Fruit fly (Drosophila melanogaster) whole organism, prepupa: ENCODE data around the gene CG14664.

Experiments
- Blimp-1 ChIP-seq: fragments of 200-800 bp; sonication (Bioruptor generic); optimal IDR thresholded peaks from 3 replicates; lab custom pipeline; 2017; ENCODE audit warnings: missing biosample characterization, missing genetic modification characterization, mild to moderate bottlenecking, moderate library complexity, missing genetic modification reagents
- CG10669 ChIP-seq: fragments of 200-800 bp; sonication (Bioruptor generic); optimal IDR thresholded peaks from 3 replicates; lab custom pipeline; 2018; ENCODE audit warnings: missing biosample characterization, mild to moderate bottlenecking, missing genetic modification characterization, moderate library complexity
- CG11294 ChIP-seq: fragments of 200-800 bp; sonication (Bioruptor generic); IDR thresholded peaks from 2 replicates; pipeline ENCODE4 v1.3.6; 2022; ENCODE audit warnings: missing biosample characterization, missing genetic modification characterization
- CG11762 ChIP-seq: fragments of 200-800 bp; sonication (Bioruptor generic); optimal IDR thresholded peaks from 3 replicates; lab custom pipeline; 2016; ENCODE audit warnings: missing biosample characterization, missing genetic modification characterization; ENCODE audit not compliant: insufficient read depth
- CG11902 ChIP-seq: fragments of 200-800 bp; sonication (Bioruptor generic); optimal IDR thresholded peaks from 3 replicates; lab custom pipeline; 2016; ENCODE audit warnings: missing biosample characterization, missing genetic modification characterization
- CG15336 ChIP-seq: fragments of 200-800 bp; sonication (Bioruptor generic); IDR thresholded peaks from 2 replicates; pipeline ENCODE4 v1.3.6; 2022; ENCODE audit warnings: missing biosample characterization, missing genetic modification characterization
- CG16779 ChIP-seq: fragments of 200-800 bp; sonication (Bioruptor generic); optimal IDR thresholded peaks from 3 replicates; lab custom pipeline; 2017; ENCODE audit warnings: missing biosample characterization, mild to moderate bottlenecking, missing genetic modification characterization
- CG31627 ChIP-seq: fragments of 200-800 bp; sonication (Bioruptor generic); optimal IDR thresholded peaks from 3 replicates; lab custom pipeline; 2016; ENCODE audit warnings: missing biosample characterization, missing genetic modification characterization
- CG32006 ChIP-seq: fragments of 200-800 bp; sonication (Bioruptor generic); optimal IDR thresholded peaks from 3 replicates; lab custom pipeline; 2017; ENCODE audit warnings: missing biosample characterization, mild to moderate bottlenecking, missing genetic modification characterization
- CG3919 ChIP-seq: fragments of 200-800 bp; sonication (Bioruptor generic); optimal IDR thresholded peaks from 3 replicates; lab custom pipeline; 2016; ENCODE audit warnings: missing biosample characterization, missing genetic modification characterization
- CG4318 ChIP-seq: fragments of 200-800 bp; sonication (Bioruptor generic); optimal IDR thresholded peaks from 3 replicates; lab custom pipeline; 2017; ENCODE audit warnings: missing biosample characterization, mild to moderate bottlenecking, missing genetic modification characterization
- CG6163 ChIP-seq: fragments of 200-800 bp; sonication (Bioruptor generic); IDR thresholded peaks from 3 replicates; pipeline ENCODE4 v1.3.6; 2022; ENCODE audit warnings: missing biosample characterization, missing genetic modification characterization
- CG6276 ChIP-seq: fragments of 200-800 bp; sonication (Bioruptor generic); optimal IDR thresholded peaks from 2 replicates; lab custom pipeline; 2017; ENCODE audit warnings: missing biosample characterization, mild to moderate bottlenecking, missing genetic modification characterization
- CG6792 ChIP-seq: fragments of 200-800 bp; sonication (Bioruptor generic); optimal IDR thresholded peaks from 3 replicates; lab custom pipeline; 2016; ENCODE audit warnings: missing biosample characterization, missing genetic modification characterization
- CG6808 ChIP-seq: fragments of 200-800 bp; sonication (Bioruptor generic); optimal IDR thresholded peaks from 3 replicates; lab custom pipeline; 2017; ENCODE audit warnings: missing biosample characterization, missing genetic modification characterization, mild to moderate bottlenecking, moderate library complexity, missing genetic modification reagents
- CG6854 ChIP-seq: fragments of 200-800 bp; sonication (Bioruptor generic); optimal IDR thresholded peaks from 2 replicates; lab custom pipeline; 2017; ENCODE audit warnings: missing biosample characterization, mild to moderate bottlenecking, missing genetic modification characterization
- CG7368 ChIP-seq: fragments of 200-800 bp; sonication (Bioruptor generic); optimal IDR thresholded peaks from 3 replicates; lab custom pipeline; 2016; ENCODE audit warnings: missing biosample characterization, missing genetic modification characterization
- CG8119 ChIP-seq: fragments of 200-800 bp; sonication (Bioruptor generic); IDR thresholded peaks from 3 replicates; pipeline ENCODE4 v1.3.6; 2022; ENCODE audit warnings: missing biosample characterization, missing genetic modification characterization
- Eip75B ChIP-seq: fragments of 200-800 bp; sonication (Bioruptor generic); optimal IDR thresholded peaks from 3 replicates; lab custom pipeline; 2016; ENCODE audit warnings: missing biosample characterization, missing genetic modification characterization
- Eip78C ChIP-seq: fragments of 200-800 bp; sonication (Bioruptor generic); peaks from one replicate; lab custom pipeline; 2016; ENCODE audit warnings: missing biosample characterization, missing genetic modification characterization
- Eip93F ChIP-seq: fragments of 200-800 bp; sonication (Bioruptor generic); optimal IDR thresholded peaks from 2 replicates; lab custom pipeline; 2016; ENCODE audit warnings: missing biosample characterization, mild to moderate bottlenecking, missing genetic modification characterization
- Ets21C ChIP-seq: fragments of 200-800 bp; sonication (Bioruptor generic); optimal IDR thresholded peaks from 3 replicates; lab custom pipeline; 2016; ENCODE audit warnings: missing biosample characterization, missing genetic modification characterization
- Hr39 ChIP-seq: fragments of 200-800 bp; sonication (Bioruptor generic); optimal IDR thresholded peaks from 2 replicates; lab custom pipeline; 2016; ENCODE audit warnings: missing biosample characterization, missing genetic modification characterization
- Hr4 ChIP-seq: fragments of 200-800 bp; sonication (Bioruptor generic); optimal IDR thresholded peaks from 3 replicates; lab custom pipeline; 2016; ENCODE audit warnings: missing biosample characterization, missing genetic modification characterization
- Lpt ChIP-seq: fragments of 200-800 bp; sonication (Bioruptor generic); optimal IDR thresholded peaks from 3 replicates; lab custom pipeline; 2016; ENCODE audit warnings: missing biosample characterization, missing genetic modification characterization
- Met ChIP-seq: fragments of 200-800 bp; sonication (Bioruptor generic); optimal IDR thresholded peaks from 3 replicates; lab custom pipeline; 2016; ENCODE audit warnings: missing biosample characterization, missing genetic modification characterization
- Smox ChIP-seq: fragments of 200-800 bp; sonication (Bioruptor generic); optimal IDR thresholded peaks from 3 replicates; lab custom pipeline; 2016; ENCODE audit warnings: missing biosample characterization, missing genetic modification characterization
- Sox102F ChIP-seq: fragments of 200-800 bp; sonication (Bioruptor generic); optimal IDR thresholded peaks from 2 replicates; lab custom pipeline; 2016; ENCODE audit warnings: missing biosample characterization, mild to moderate bottlenecking, missing genetic modification characterization
- Sox15 ChIP-seq: fragments of 200-800 bp; sonication (Bioruptor generic); optimal IDR thresholded peaks from 3 replicates; lab custom pipeline; 2016; ENCODE audit warnings: missing biosample characterization, missing genetic modification characterization
- achi ChIP-seq: fragments of 200-800 bp; sonication (Bioruptor generic); optimal IDR thresholded peaks from 3 replicates; lab custom pipeline; 2016; ENCODE audit warnings: missing biosample characterization, missing genetic modification characterization
- acj6 ChIP-seq: fragments of 200-800 bp; sonication (Bioruptor generic); optimal IDR thresholded peaks from 3 replicates; lab custom pipeline; 2016; ENCODE audit warnings: missing biosample characterization, missing genetic modification characterization
- cyc ChIP-seq: fragments of 200-800 bp; sonication (Bioruptor generic); optimal IDR thresholded peaks from 3 replicates; lab custom pipeline; 2016; ENCODE audit warnings: missing biosample characterization, missing genetic modification characterization
- dac ChIP-seq: fragments of 200-800 bp; sonication (Bioruptor generic); optimal IDR thresholded peaks from 2 replicates; lab custom pipeline; 2017; ENCODE audit warnings: missing biosample characterization, mild to moderate bottlenecking, missing genetic modification characterization
- dsx ChIP-seq: fragments of 200-800 bp; optimal IDR thresholded peaks from 3 replicates; lab custom pipeline; 2019; ENCODE audit warnings: missing biosample characterization, mild to moderate bottlenecking, missing genetic modification characterization, moderate library complexity; ENCODE audit not compliant: poor library complexity, severe bottlenecking
- eg ChIP-seq: fragments of 200-800 bp; sonication (Bioruptor generic); IDR thresholded peaks from 3 replicates; pipeline ENCODE4 v1.3.6; 2022; ENCODE audit warnings: missing biosample characterization, missing genetic modification characterization
- fd59A ChIP-seq: fragments of 200-800 bp; sonication (Bioruptor generic); optimal IDR thresholded peaks from 2 replicates; lab custom pipeline; 2017; ENCODE audit warnings: missing biosample characterization, mild to moderate bottlenecking, missing genetic modification characterization, missing genetic modification reagents
- fd85E ChIP-seq: fragments of 200-800 bp; sonication (Bioruptor generic); optimal IDR thresholded peaks from 3 replicates; lab custom pipeline; 2016; ENCODE audit warnings: missing biosample characterization, missing genetic modification characterization
- fkh ChIP-seq: fragments of 200-800 bp; sonication (Bioruptor generic); optimal IDR thresholded peaks from 3 replicates; lab custom pipeline; 2017; ENCODE audit warnings: missing biosample characterization, mild to moderate bottlenecking, missing genetic modification characterization, moderate library complexity
- lz ChIP-seq: fragments of 200-800 bp; sonication (Bioruptor generic); optimal IDR thresholded peaks from 3 replicates; lab custom pipeline; 2016; ENCODE audit warnings: missing biosample characterization, missing genetic modification characterization
- salr ChIP-seq, 2 experiments: fragments of 200-800 bp; sonication (Bioruptor generic); optimal IDR thresholded peaks; 3 replicates each; lab custom pipeline; 2016 to 2018; ENCODE audit warnings: missing biosample characterization in 2 of 2, missing genetic modification characterization in 2 of 2, mild to moderate bottlenecking in 1 of 2
- spab ChIP-seq: fragments of 200-800 bp; sonication (Bioruptor generic); optimal IDR thresholded peaks from 2 replicates; lab custom pipeline; 2017; ENCODE audit warnings: missing biosample characterization, mild to moderate bottlenecking, missing genetic modification characterization, missing genetic modification reagents
- ss ChIP-seq, 2 experiments: fragments of 200-800 bp; sonication (Bioruptor generic); optimal IDR thresholded peaks; 2 replicates in 1 of 2; 3 replicates in 1 of 2; lab custom pipeline; 2017 to 2018; ENCODE audit warnings: mild to moderate bottlenecking in 2 of 2, missing biosample characterization in 2 of 2, missing genetic modification characterization in 2 of 2, moderate library complexity in 1 of 2
- svp ChIP-seq: fragments of 200-800 bp; sonication (Bioruptor generic); peaks from one replicate; lab custom pipeline; 2016; ENCODE audit warnings: missing biosample characterization, missing genetic modification characterization
- topi ChIP-seq: fragments of 200-800 bp; sonication (Bioruptor generic); optimal IDR thresholded peaks from 3 replicates; lab custom pipeline; 2016; ENCODE audit warnings: missing biosample characterization, missing genetic modification characterization
- vri ChIP-seq: fragments of 200-800 bp; sonication (Bioruptor generic); optimal IDR thresholded peaks from 3 replicates; lab custom pipeline; 2016; ENCODE audit warnings: missing biosample characterization, mild to moderate bottlenecking, missing genetic modification characterization

The CG14664 gene

dm6 chr3R:5207277-5208114, 16.4 kb upstream of the CG14664 start:
- TF ChIP-seq CG11902 (GFP tag; lab: Kevin White, UChicago) (no peak), fkh (peak; percentile 63), CG10669 (GFP tag; lab: Kevin White, UChicago) (no peak), vri (GFP tag; lab: Kevin White, UChicago) (peak; percentile 23)
- TF ChIP-seq, all 60 proteins: peak for 2

- TF ChIP-seq CG10669 (GFP tag; lab: Kevin White, UChicago) = no peak
- no peak for TF ChIP-seq CG32006 (GFP tag; lab: Kevin White, UChicago)
- no peak for TF ChIP-seq topi (GFP tag; lab: Kevin White, UChicago)
- peak; percentile 65 for TF ChIP-seq fkh
- TF ChIP-seq CG31627 = no peak
Observed at dm6 chr3R:5208115-5208365, 15.9 kb upstream of the CG14664 start.

DNA sequence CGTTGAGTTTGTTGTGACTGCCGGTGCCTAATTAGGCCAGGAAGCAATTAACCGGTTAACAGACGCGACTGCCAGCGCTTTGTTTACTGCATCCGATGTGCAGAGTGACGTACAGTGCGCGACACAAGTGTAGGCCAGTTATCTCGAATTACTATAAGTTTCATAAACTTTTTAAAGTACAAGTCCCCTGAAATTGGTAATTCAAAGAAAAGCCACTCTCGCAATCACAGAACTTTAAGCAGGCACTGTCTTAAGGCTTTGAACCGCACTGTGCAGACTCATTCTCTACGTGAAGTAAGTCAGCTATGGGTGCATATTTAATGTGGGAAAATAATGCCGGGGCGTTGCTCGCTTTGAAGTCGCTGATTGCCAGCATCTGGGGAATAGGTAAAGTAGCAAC, 14.5 kb upstream of the CG14664 start:
- TF ChIP-seq Hr4 (GFP tag; lab: Kevin White, UChicago) (peak; percentile 93), Eip78C (GFP tag; lab: Kevin White, UChicago) (peak; percentile 97), Lpt (GFP tag; lab: Kevin White, UChicago) (peak; percentile 88), CG16779 (tag; lab: Kevin White, UChicago) (peak; percentile 76), CG11902 (GFP tag; lab: Kevin White, UChicago) (peak; percentile 88), CG3919 (GFP tag; lab: Kevin White, UChicago) (peak; percentile 94), CG7368 (GFP tag; lab: Kevin White, UChicago) (peak; percentile 90), CG6808 (peak; percentile 84), dsx (GFP tag; lab: Kevin White, UChicago) (peak; percentile 76), fd59A (GFP tag; lab: Kevin White, UChicago) (peak; percentile 80), CG4318 (GFP tag; lab: Kevin White, UChicago) (peak; percentile 85), CG6163 (peak; percentile 97), achi (GFP tag; lab: Kevin White, UChicago) (peak; percentile 91), CG32006 (GFP tag; lab: Kevin White, UChicago) (peak; percentile 94), fd85E (peak; percentile 76), CG6276 (peak; percentile 89), dac (GFP tag; lab: Kevin White, UChicago) (peak; percentile 84), Eip93F (GFP tag; lab: Kevin White, UChicago) (no peak), vri (GFP tag; lab: Kevin White, UChicago) (peak; percentile 52), spab (GFP tag; lab: Kevin White, UChicago) (peak; percentile 81), Ets21C (GFP tag; lab: Kevin White, UChicago) (peak; percentile 64), CG10669 (GFP tag; lab: Kevin White, UChicago) (peak; percentile 86), Hr39 (GFP tag; lab: Kevin White, UChicago) (peak; percentile 86), ss (GFP tag; optimal IDR thresholded peaks at IDR 0.05; lab: Kevin White, UChicago) (peak; percentile 78 to 84), CG6854 (peak; percentile 28), fkh (no peak), Blimp-1 (peak; percentile 36), eg (peak; percentile 95), svp (GFP tag; lab: Kevin White, UChicago) (no peak), CG6792 (GFP tag; lab: Kevin White, UChicago) (peak; percentile 89), Sox15 (GFP tag; lab: Kevin White, UChicago) (peak; percentile 82), salr (GFP tag; optimal IDR thresholded peaks at IDR 0.05; lab: Kevin White, UChicago) (peak; percentile 72 to 79), Sox102F (GFP tag; lab: Kevin White, UChicago) (peak; percentile 73), CG11294 (GFP tag; lab: Robert Waterston, UW) (peak; percentile 89), lz (GFP tag; lab: Kevin White, UChicago) (peak; percentile 81), CG15336 (GFP tag; lab: Robert Waterston, UW) (peak; percentile 94), acj6 (GFP tag; lab: Kevin White, UChicago) (peak; percentile 92), Eip75B (GFP tag; lab: Kevin White, UChicago) (peak; percentile 90), Met (GFP tag; lab: Kevin White, UChicago) (peak; percentile 82), Smox (GFP tag; lab: Kevin White, UChicago) (peak; percentile 64), CG11762 (GFP tag; lab: Kevin White, UChicago) (peak; percentile 83), CG8119 (GFP tag; lab: Robert Waterston, UW) (peak; percentile 91), cyc (GFP tag; lab: Kevin White, UChicago) (peak; percentile 85)
